Worm (Caenorhabditis elegans) whole organism, L4 larva: ENCODE data around the gene wrt-1.
A peak's percentile ranks its signal among the peaks of the same experiment; 100 is the strongest.

Experiments
- T20F7.1 ChIP-seq: fragments of 200-800 bp; sonication (Bioruptor generic); optimal IDR thresholded peaks from 2 replicates; lab custom pipeline; 2018; ENCODE audit warnings: mild to moderate bottlenecking, missing genetic modification characterization, missing compliant biosample characterization
- Y5F2A.4 ChIP-seq: fragments of 200-800 bp; sonication (Bioruptor generic); optimal IDR thresholded peaks from 2 replicates; lab custom pipeline; 2018; ENCODE audit warnings: mild to moderate bottlenecking, missing genetic modification characterization, missing compliant biosample characterization
- ZK337.2 ChIP-seq: fragments of 200-800 bp; sonication (Bioruptor generic); IDR thresholded peaks from 2 replicates; pipeline ENCODE4 v1.3.6; 2022; ENCODE audit warnings: missing genetic modification reagents, missing genetic modification characterization, missing compliant biosample characterization
- ZK546.5 ChIP-seq, 2 experiments: sonication (generic microtip); optimal IDR thresholded peaks; 2 replicates each; lab custom pipeline; 2017; ENCODE audit warnings: missing biosample characterization in 2 of 2, missing genetic modification characterization in 2 of 2
- aha-1 ChIP-seq: fragments of 150-350 bp; peaks from one replicate; lab custom pipeline; 2014; ENCODE audit warnings: missing biosample characterization, missing genetic modification characterization
- attf-4 ChIP-seq: sonication (generic microtip); optimal IDR thresholded peaks from 3 replicates; lab custom pipeline; 2017; ENCODE audit warnings: missing biosample characterization, missing genetic modification characterization
- ceh-32 ChIP-seq: sonication (generic microtip); optimal IDR thresholded peaks from 2 replicates; lab custom pipeline; 2016; ENCODE audit warnings: mild to moderate bottlenecking, missing genetic modification characterization, missing compliant biosample characterization; ENCODE audit not compliant: poor library complexity
- ceh-62 ChIP-seq: sonication (generic microtip); optimal IDR thresholded peaks from 2 replicates; lab custom pipeline; 2017; ENCODE audit warnings: missing biosample characterization, missing genetic modification characterization
- ceh-82 ChIP-seq: sonication (generic microtip); optimal IDR thresholded peaks from 2 replicates; lab custom pipeline; 2017; ENCODE audit warnings: missing biosample characterization, missing genetic modification characterization
- ces-1 ChIP-seq: fragments of 150-350 bp; sonication (generic microtip); optimal IDR thresholded peaks from 4 replicates; lab custom pipeline; 2014; ENCODE audit warnings: missing biosample characterization, missing genetic modification reagents, missing genetic modification characterization
- ctbp-1 ChIP-seq: fragments of 200-800 bp; sonication (Bioruptor generic); IDR thresholded peaks from 2 replicates; pipeline ENCODE4 v1.3.6; 2022; ENCODE audit warnings: missing genetic modification reagents, missing genetic modification characterization, missing compliant biosample characterization
- daf-12 ChIP-seq: fragments of 150-350 bp; optimal IDR thresholded peaks from 2 replicates; lab custom pipeline; 2014; ENCODE audit warnings: missing biosample characterization, missing genetic modification reagents, missing genetic modification characterization
- dmd-6 ChIP-seq: fragments of 200-800 bp; sonication (Bioruptor generic); IDR thresholded peaks from 2 replicates; pipeline ENCODE4 v1.3.6; 2022; ENCODE audit warnings: missing genetic modification reagents, missing genetic modification characterization, missing compliant biosample characterization
- dmd-8 ChIP-seq: fragments of 200-800 bp; sonication (Bioruptor generic); IDR thresholded peaks from 2 replicates; pipeline ENCODE4 v1.3.6; 2022; ENCODE audit warnings: missing genetic modification characterization, missing compliant biosample characterization
- dmd-9 ChIP-seq: fragments of 200-800 bp; sonication (Bioruptor generic); IDR thresholded peaks from 2 replicates; pipeline ENCODE4 v1.3.6; 2022; ENCODE audit warnings: missing genetic modification reagents, missing genetic modification characterization, missing compliant biosample characterization
- dve-1 ChIP-seq: sonication (generic microtip); optimal IDR thresholded peaks from 2 replicates; lab custom pipeline; 2017; ENCODE audit warnings: antibody characterized with exemption, mild to moderate bottlenecking, missing genetic modification characterization, missing compliant biosample characterization; ENCODE audit not compliant: insufficient read depth
- hif-1 ChIP-seq, 2 experiments: sonication (generic microtip); optimal IDR thresholded peaks; 2 replicates each; lab custom pipeline; 2016 to 2017; ENCODE audit warnings: missing compliant biosample characterization in 2 of 2, missing genetic modification characterization in 2 of 2, missing genetic modification reagents in 2 of 2, missing genotype in 2 of 2, mild to moderate bottlenecking in 1 of 2
- hlh-11 ChIP-seq: fragments of 200-800 bp; sonication (Bioruptor generic); optimal IDR thresholded peaks from 2 replicates; lab custom pipeline; 2018; ENCODE audit warnings: mild to moderate bottlenecking, missing genetic modification characterization, missing compliant biosample characterization
- hlh-30 ChIP-seq: sonication (generic microtip); optimal IDR thresholded peaks from 2 replicates; lab custom pipeline; 2017; ENCODE audit warnings: antibody characterized with exemption, mild to moderate bottlenecking, missing genetic modification characterization, missing compliant biosample characterization; ENCODE audit not compliant: insufficient read depth
- jun-1 ChIP-seq: fragments of 150-350 bp; optimal IDR thresholded peaks from 2 replicates; lab custom pipeline; 2014; ENCODE audit warnings: missing biosample characterization, missing genetic modification reagents, missing genetic modification characterization
- lin-1 ChIP-seq: fragments of 200-800 bp; sonication (Bioruptor generic); IDR thresholded peaks from 2 replicates; pipeline ENCODE4 v1.3.6; 2022; ENCODE audit warnings: missing genetic modification reagents, missing genetic modification characterization, missing compliant biosample characterization
- lin-13 ChIP-seq: fragments of 150-350 bp; optimal IDR thresholded peaks from 2 replicates; lab custom pipeline; 2014; ENCODE audit warnings: missing biosample characterization, missing genetic modification reagents, missing genetic modification characterization
- lin-29 ChIP-seq: fragments of 200-800 bp; sonication (Bioruptor generic); IDR thresholded peaks from 2 replicates; pipeline ENCODE4 v1.3.6; 2022; ENCODE audit warnings: missing genetic modification reagents, missing genetic modification characterization, missing compliant biosample characterization
- lin-39 ChIP-seq: fragments of 150-350 bp; optimal IDR thresholded peaks from 2 replicates; lab custom pipeline; 2014; ENCODE audit warnings: missing biosample characterization, missing genetic modification reagents, missing genetic modification characterization
- lir-3 ChIP-seq: sonication (generic microtip); optimal IDR thresholded peaks from 2 replicates; lab custom pipeline; 2016; ENCODE audit warnings: mild to moderate bottlenecking, missing genetic modification characterization, missing compliant biosample characterization
- madf-9 ChIP-seq: fragments of 200-800 bp; sonication (Bioruptor generic); conservative IDR thresholded peaks from 2 replicates; pipeline ENCODE4 v1.3.6; 2022; ENCODE audit warnings: missing genetic modification reagents, missing genetic modification characterization, missing compliant biosample characterization
- mdl-1 ChIP-seq, 2 experiments: fragments of 150-350 bp in 1 of 2; sonication (generic microtip) in 1 of 2; optimal IDR thresholded peaks; 2 replicates each; lab custom pipeline; 2014 to 2017; ENCODE audit warnings: missing biosample characterization in 2 of 2, missing genetic modification characterization in 2 of 2
- mdt-29 ChIP-seq: fragments of 200-800 bp; sonication (Bioruptor generic); IDR thresholded peaks from 2 replicates; pipeline ENCODE4 v1.3.6; 2022; ENCODE audit warnings: missing genetic modification reagents, missing genetic modification characterization, missing compliant biosample characterization
- mep-1 ChIP-seq: fragments of 150-350 bp; sonication (generic microtip); optimal IDR thresholded peaks from 3 replicates; lab custom pipeline; 2014; ENCODE audit warnings: missing biosample characterization, missing genetic modification characterization
- mes-2 ChIP-seq: sonication (generic microtip); optimal IDR thresholded peaks from 2 replicates; lab custom pipeline; 2016; ENCODE audit warnings: missing genotype, mild to moderate bottlenecking, missing genetic modification characterization, missing compliant biosample characterization; ENCODE audit not compliant: poor library complexity, severe bottlenecking
- mxl-2 ChIP-seq: fragments of 200-800 bp; sonication (Bioruptor generic); conservative IDR thresholded peaks from 2 replicates; pipeline ENCODE4 v1.3.6; 2022; ENCODE audit warnings: missing genetic modification reagents, missing genetic modification characterization, missing compliant biosample characterization
- nhr-102 ChIP-seq: sonication (generic microtip); optimal IDR thresholded peaks from 2 replicates; lab custom pipeline; 2016; ENCODE audit warnings: mild to moderate bottlenecking, missing genetic modification characterization, moderate library complexity, missing compliant biosample characterization
- nhr-111 ChIP-seq: fragments of 200-800 bp; sonication (Bioruptor generic); optimal IDR thresholded peaks from 2 replicates; lab custom pipeline; 2018; ENCODE audit warnings: mild to moderate bottlenecking, missing genetic modification characterization, missing compliant biosample characterization
- nhr-237 ChIP-seq: sonication (generic microtip); optimal IDR thresholded peaks from 2 replicates; lab custom pipeline; 2017; ENCODE audit warnings: missing biosample characterization, missing genetic modification characterization
- nhr-28 ChIP-seq: fragments of 150-350 bp; optimal IDR thresholded peaks from 2 replicates; lab custom pipeline; 2014; ENCODE audit warnings: missing biosample characterization, missing genetic modification characterization
- nhr-42 ChIP-seq: fragments of 200-800 bp; sonication (Bioruptor generic); IDR thresholded peaks from 2 replicates; pipeline ENCODE4 v1.3.6; 2022; ENCODE audit warnings: missing genetic modification characterization, missing compliant biosample characterization
- nhr-76 ChIP-seq: fragments of 150-350 bp; optimal IDR thresholded peaks from 2 replicates; lab custom pipeline; 2014; ENCODE audit warnings: missing biosample characterization, missing genetic modification characterization
- pha-4 ChIP-seq, 2 experiments: fragments of 150-350 bp in 1 of 2; fragments of 200-800 bp in 1 of 2; sonication (Bioruptor generic) in 1 of 2; IDR thresholded peaks in 1 of 2; optimal IDR thresholded peaks in 1 of 2; 2 replicates each; pipeline versions ENCODE4 v1.3.6 to Lab custom; 2014 to 2022; ENCODE audit warnings: missing genetic modification characterization in 2 of 2, missing genetic modification reagents in 2 of 2, missing biosample characterization in 1 of 2, missing compliant biosample characterization in 1 of 2
- php-3 ChIP-seq: fragments of 200-800 bp; sonication (Bioruptor generic); IDR thresholded peaks from 2 replicates; pipeline ENCODE4 v1.3.6; 2022; ENCODE audit warnings: missing genetic modification reagents, missing genetic modification characterization, missing compliant biosample characterization
- rbr-2 ChIP-seq: sonication (generic microtip); optimal IDR thresholded peaks from 2 replicates; lab custom pipeline; 2016; ENCODE audit warnings: missing genotype, missing genetic modification characterization, missing compliant biosample characterization
- saeg-2 ChIP-seq: fragments of 200-800 bp; sonication (Bioruptor generic); IDR thresholded peaks from 2 replicates; pipeline ENCODE4 v1.3.6; 2022; ENCODE audit warnings: missing genetic modification reagents, missing genetic modification characterization, missing compliant biosample characterization
- skn-1 ChIP-seq: fragments of 150-350 bp; optimal IDR thresholded peaks from 2 replicates; lab custom pipeline; 2014; ENCODE audit warnings: missing biosample characterization, missing genetic modification characterization
- snpc-1.2 ChIP-seq: fragments of 200-800 bp; sonication (Bioruptor generic); IDR thresholded peaks from 2 replicates; pipeline ENCODE4 v1.3.6; 2022; ENCODE audit warnings: missing genetic modification reagents, missing genetic modification characterization, missing compliant biosample characterization
- spr-1 ChIP-seq: sonication (generic microtip); optimal IDR thresholded peaks from 2 replicates; lab custom pipeline; 2016; ENCODE audit warnings: mild to moderate bottlenecking, missing genetic modification characterization, missing compliant biosample characterization
- tra-1 ChIP-seq: fragments of 200-800 bp; sonication (Bioruptor generic); IDR thresholded peaks from 2 replicates; pipeline ENCODE4 v1.3.6; 2022; ENCODE audit warnings: missing genetic modification reagents, missing genetic modification characterization, missing compliant biosample characterization
- zip-11 ChIP-seq: fragments of 200-800 bp; sonication (Bioruptor generic); IDR thresholded peaks from 2 replicates; pipeline ENCODE4 v1.3.6; 2022; ENCODE audit warnings: missing genetic modification characterization, missing compliant biosample characterization

Gene wrt-1

ce11 chrII:7549035-7549434 lies 18.2 kb downstream of the wrt-1 start, which contains the start of gene tph-1 (continued):
- TF ChIP-seq ZK546.5 (tag; optimal IDR thresholded peaks at IDR 0.05; lab: Kevin White, UChicago), result no peak

ce11 chrII:7553806-7554205 lies 23.0 kb downstream of the wrt-1 start, which contains the start of gene ZK1290.10:
TSS of gene ZK1290.10 (minus strand) at chrII:7553906.
- TF ChIP-seq mxl-2 (GFP tag; lab: Robert Waterston, UW) (no peak), aha-1 (peak; percentile 19)

- TF ChIP-seq T20F7.1 (GFP tag; lab: Kevin White, UChicago) (peak; percentile 34), php-3 (GFP tag; lab: Robert Waterston, UW) (peak; percentile 74), nhr-42 (GFP tag; lab: Robert Waterston, UW) (0 out of 2 replicates have a peak, but pooled peaks have one; percentile 20), dmd-8 (GFP tag; lab: Robert Waterston, UW) (no peak), hlh-11 (peak; percentile 93), ceh-62 (tag; lab: Kevin White, UChicago) (no peak), ZK546.5 (tag; optimal IDR thresholded peaks at IDR 0.05; lab: Kevin White, UChicago) (no peak), mep-1 (tag; lab: Kevin White, UChicago) (peak; percentile 55), nhr-102 (tag; lab: Kevin White, UChicago) (peak; percentile 66), tra-1 (GFP tag; lab: Robert Waterston, UW) (peak; percentile 68), lin-1 (peak; percentile 84), zip-11 (GFP tag; lab: Robert Waterston, UW) (no peak), nhr-28 (peak; percentile 88), attf-4 (tag; lab: Kevin White, UChicago) (no peak), nhr-111 (GFP tag; lab: Kevin White, UChicago) (no peak), daf-12 (tag; lab: Kevin White, UChicago) (no peak), saeg-2 (GFP tag; lab: Robert Waterston, UW) (no peak), lin-39 (no peak), snpc-1.2 (GFP tag; lab: Robert Waterston, UW) (no peak), hif-1 (tag; optimal IDR thresholded peaks at IDR 0.05; lab: Kevin White, UChicago) (no peak), nhr-237 (tag; lab: Kevin White, UChicago) (no peak), rbr-2 (tag; lab: Kevin White, UChicago) (no peak), ceh-32 (tag; lab: Kevin White, UChicago) (no peak), mdl-1 (tag; optimal IDR thresholded peaks at IDR 0.05; lab: Kevin White, UChicago) (peak in 1 of 2 experiments; percentile 81), Y5F2A.4 (GFP tag; lab: Kevin White, UChicago) (no peak), nhr-76 (no peak), hlh-30 (peak; percentile 87), ces-1 (GFP tag; lab: Kevin White, UChicago) (no peak), skn-1 (tag; lab: Kevin White, UChicago) (no peak), dmd-6 (GFP tag; lab: Robert Waterston, UW) (peak; percentile 98), spr-1 (tag; lab: Kevin White, UChicago) (no peak), mdt-29 (GFP tag; lab: Robert Waterston, UW) (no peak), pha-4 (GFP tag; IDR thresholded peaks at IDR 0.05; lab: Robert Waterston, UW) (no peak), pha-4 (tag; optimal IDR thresholded peaks at IDR 0.05; lab: Kevin White, UChicago) (no peak), jun-1 (tag; lab: Kevin White, UChicago) (no peak), ZK337.2 (no peak), madf-9 (GFP tag; lab: Robert Waterston, UW) (0 out of 2 replicates have a peak, but pooled peaks have one; percentile 30), lin-29 (GFP tag; lab: Robert Waterston, UW) (no peak), ceh-82 (tag; lab: Kevin White, UChicago) (no peak), dmd-9 (GFP tag; lab: Robert Waterston, UW) (no peak), ctbp-1 (GFP tag; lab: Robert Waterston, UW) (no peak), mes-2 (tag; lab: Kevin White, UChicago) (no peak), lir-3 (tag; lab: Kevin White, UChicago) (no peak), lin-13 (GFP tag; lab: Kevin White, UChicago) (no peak), dve-1 (tag; lab: Kevin White, UChicago) (peak; percentile 91)
Measured at ce11 chrII:7554716-7555247, 24.0 kb downstream of the wrt-1 start.
